Worm (Caenorhabditis elegans) whole organism, early embryonic: ENCODE results near the gene F16H6.3.

Experiments
- B0310.2 ChIP-seq: sonication (generic microtip); optimal IDR thresholded peaks from 2 replicates; lab custom pipeline; 2016; ENCODE audit warnings: mild to moderate bottlenecking, missing genetic modification characterization, missing compliant biosample characterization
- ama-1 ChIP-seq: fragments of 150-350 bp; optimal IDR thresholded peaks from 2 replicates; lab custom pipeline; 2014
- ceh-36 ChIP-seq: sonication (generic microtip); optimal IDR thresholded peaks from 2 replicates; lab custom pipeline; 2016; ENCODE audit warnings: missing genetic modification characterization, inconsistent platforms, missing compliant biosample characterization
- flt-1 ChIP-seq: fragments of 200-800 bp; sonication (Bioruptor generic); IDR thresholded peaks from 2 replicates; pipeline ENCODE4 v1.3.6; 2022; ENCODE audit warnings: missing genetic modification characterization, missing compliant biosample characterization
- hmbx-1 ChIP-seq: sonication (generic microtip); optimal IDR thresholded peaks from 2 replicates; lab custom pipeline; 2016; ENCODE audit warnings: mild to moderate bottlenecking, missing genetic modification characterization, missing compliant biosample characterization
- hmg-4 ChIP-seq: fragments of 200-800 bp; sonication (Bioruptor generic); optimal IDR thresholded peaks from 2 replicates; lab custom pipeline; 2018; ENCODE audit warnings: mild to moderate bottlenecking, missing genetic modification characterization, missing compliant biosample characterization
- hnd-1 ChIP-seq: sonication (generic microtip); optimal IDR thresholded peaks from 2 replicates; lab custom pipeline; 2016; ENCODE audit warnings: missing genetic modification characterization, missing compliant biosample characterization
- tbx-37 ChIP-seq: fragments of 200-800 bp; sonication (Bioruptor generic); conservative IDR thresholded peaks from 2 replicates; pipeline ENCODE4 v1.3.6; 2022; ENCODE audit warnings: missing genetic modification reagents, missing genetic modification characterization, missing compliant biosample characterization
- tra-4 ChIP-seq: sonication (generic microtip); optimal IDR thresholded peaks from 2 replicates; lab custom pipeline; 2017; ENCODE audit warnings: missing genetic modification characterization, missing compliant biosample characterization

DNA sequence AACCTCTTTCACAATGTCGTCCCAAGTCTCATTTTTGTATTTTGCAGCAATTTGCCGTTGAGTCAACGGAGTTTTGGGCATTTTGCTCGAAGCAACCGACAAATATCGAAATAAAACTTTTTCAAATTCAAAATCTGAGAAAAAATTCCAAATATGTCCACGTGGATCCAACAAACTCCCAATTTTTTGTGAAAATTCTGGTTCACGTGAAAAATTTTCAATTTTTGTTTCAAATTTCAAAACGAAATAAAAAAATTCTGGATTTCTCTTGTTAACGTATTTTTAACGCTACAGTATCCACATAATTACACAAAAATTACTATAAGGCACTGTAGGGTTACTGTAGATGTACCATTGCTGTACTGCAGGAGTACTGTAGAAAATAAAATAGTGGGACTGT lies 33.9 kb upstream of the F16H6.3 start, which contains the start of gene C14A6.13:
- TF ChIP-seq ama-1 (lab: Kevin White, UChicago) = no peak
- no peak for TF ChIP-seq tbx-37 (GFP tag; lab: Robert Waterston, UW)
- no peak for TF ChIP-seq flt-1
- TF ChIP-seq tra-4 = no peak
- TF ChIP-seq B0310.2 = no peak
- no peak for TF ChIP-seq hnd-1 (tag; lab: Kevin White, UChicago)
- no peak for TF ChIP-seq hmg-4 (GFP tag; lab: Kevin White, UChicago)
- no peak for TF ChIP-seq hmbx-1 (tag; lab: Kevin White, UChicago)
- TF ChIP-seq ceh-36 (tag; lab: Kevin White, UChicago) = no peak
